Worm (Caenorhabditis elegans) whole organism, young adult: ENCODE measurements around the gene C17E7.12.

Experiments
- akir-1 ChIP-seq: fragments of 200-800 bp; sonication (Bioruptor generic); optimal IDR thresholded peaks from 2 replicates; lab custom pipeline; 2018; ENCODE audit warnings: mild to moderate bottlenecking, missing genetic modification characterization, moderate library complexity, missing compliant biosample characterization
- ama-1 ChIP-seq, 3 experiments: fragments of 150-350 bp in 1 of 3; sonication (generic microtip) in 2 of 3; optimal IDR thresholded peaks; 2 replicates each; lab custom pipeline; 2014 to 2018; ENCODE audit warnings: missing biosample characterization in 2 of 3, missing genetic modification characterization in 2 of 3, missing genetic modification reagents in 2 of 3
- dpl-1 ChIP-seq: fragments of 150-350 bp; optimal IDR thresholded peaks from 2 replicates; lab custom pipeline; 2014; ENCODE audit warnings: missing biosample characterization, missing genetic modification reagents, missing genetic modification characterization
- pha-4 ChIP-seq: fragments of 150-350 bp; sonication (generic microtip); optimal IDR thresholded peaks from 2 replicates; lab custom pipeline; 2014; ENCODE audit warnings: missing biosample characterization, missing genetic modification reagents, missing genetic modification characterization
- snpc-3.4 ChIP-seq: sonication (generic microtip); optimal IDR thresholded peaks from 2 replicates; lab custom pipeline; 2017; ENCODE audit warnings: missing genetic modification characterization, mild to moderate bottlenecking, missing compliant biosample characterization, antibody characterized with exemption, moderate library complexity, missing genotype, missing genetic modification reagents
- snpc-4 ChIP-seq, 5 experiments: fragments of 150-350 bp in 1 of 5; sonication (generic microtip) in 4 of 5; optimal IDR thresholded peaks; 2 replicates each; lab custom pipeline; 2014 to 2018; ENCODE audit warnings: missing genetic modification characterization in 5 of 5, missing biosample characterization in 3 of 5, antibody characterized with exemption in 2 of 5, mild to moderate bottlenecking in 2 of 5, missing compliant biosample characterization in 2 of 5, missing genotype in 2 of 5, moderate library complexity in 2 of 5, missing genetic modification reagents in 1 of 5
- ztf-25 ChIP-seq: fragments of 200-800 bp; sonication (Bioruptor generic); IDR thresholded peaks from 2 replicates; pipeline ENCODE4 v1.3.6; 2022; ENCODE audit warnings: missing genetic modification reagents, missing genetic modification characterization, missing compliant biosample characterization
- ztf-26 ChIP-seq: sonication (generic microtip); optimal IDR thresholded peaks from 2 replicates; lab custom pipeline; 2017; ENCODE audit warnings: missing genetic modification characterization, missing compliant biosample characterization

DNA sequence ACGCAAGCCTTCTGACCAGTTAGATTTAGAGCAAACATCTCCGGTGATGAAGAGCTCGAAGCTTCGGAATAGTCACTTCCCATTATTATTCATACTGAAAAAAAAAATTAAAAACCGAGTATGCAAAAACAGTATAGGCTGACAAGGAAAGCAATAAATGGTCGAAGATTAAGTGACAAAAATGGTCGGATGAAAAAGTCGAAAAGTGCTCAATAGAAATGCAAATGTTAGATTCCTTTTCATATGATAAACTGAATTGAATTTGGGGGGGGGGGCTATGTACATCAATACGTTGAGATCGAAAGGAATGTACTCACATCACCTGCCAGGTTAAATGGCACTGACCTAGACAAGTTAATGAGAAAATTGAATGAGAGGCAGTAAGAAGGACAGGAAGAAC is 29.0 kb downstream of the C17E7.12 start, which contains the start of gene nhr-187:
- TF ChIP-seq ztf-25 (GFP tag; lab: Robert Waterston, UW), result no peak
- TF ChIP-seq ztf-26 (tag; lab: Kevin White, UChicago), result no peak
- TF ChIP-seq pha-4, result no peak
- TF ChIP-seq akir-1 (GFP tag; lab: Kevin White, UChicago), result no peak
- no peak for TF ChIP-seq snpc-4 (GFP tag; optimal IDR thresholded peaks at IDR 0.05; lab: Kevin White, UChicago)
- no peak for TF ChIP-seq snpc-4 (tag; optimal IDR thresholded peaks at IDR 0.05; lab: Kevin White, UChicago)
- TF ChIP-seq dpl-1 (GFP tag; lab: Kevin White, UChicago), result no peak
- no peak for TF ChIP-seq snpc-3.4 (tag; lab: Kevin White, UChicago)
- no peak for TF ChIP-seq ama-1 (optimal IDR thresholded peaks at IDR 0.05; lab: Kevin White, UChicago)
- TF ChIP-seq ama-1 (GFP tag; optimal IDR thresholded peaks at IDR 0.05; lab: Kevin White, UChicago), result no peak
